Worm (Caenorhabditis elegans) whole organism, L3 larva: ENCODE data around the gene hot-3.

Experiments used
- R02D3.7 ChIP-seq: fragments of 150-350 bp; optimal IDR thresholded peaks from 2 replicates; lab custom pipeline; 2014; ENCODE audit warnings: missing biosample characterization, missing genetic modification characterization
- aly-2 ChIP-seq: fragments of 150-350 bp; optimal IDR thresholded peaks from 2 replicates; lab custom pipeline; 2014; ENCODE audit warnings: missing biosample characterization, missing genetic modification characterization
- ama-1 ChIP-seq: fragments of 150-350 bp; optimal IDR thresholded peaks from 2 replicates; lab custom pipeline; 2018
- ceh-16 ChIP-seq: sonication (generic microtip); optimal IDR thresholded peaks from 2 replicates; lab custom pipeline; 2017; ENCODE audit warnings: missing biosample characterization, missing genetic modification characterization
- ceh-28 ChIP-seq: fragments of 150-350 bp; optimal IDR thresholded peaks from 2 replicates; lab custom pipeline; 2014; ENCODE audit warnings: missing biosample characterization, missing genetic modification reagents, missing genetic modification characterization
- ceh-82 ChIP-seq: fragments of 150-350 bp; optimal IDR thresholded peaks from 2 replicates; lab custom pipeline; 2014; ENCODE audit warnings: missing biosample characterization, missing genetic modification characterization
- ceh-9 ChIP-seq: sonication (generic microtip); optimal IDR thresholded peaks from 2 replicates; lab custom pipeline; 2018; ENCODE audit warnings: missing biosample characterization, missing genetic modification characterization
- daf-12 ChIP-seq: fragments of 150-350 bp; optimal IDR thresholded peaks from 2 replicates; lab custom pipeline; 2014; ENCODE audit warnings: missing biosample characterization, missing genetic modification reagents, missing genetic modification characterization
- egl-27 ChIP-seq: sonication (generic microtip); optimal IDR thresholded peaks from 4 replicates; lab custom pipeline; 2017; ENCODE audit warnings: missing biosample characterization, missing genetic modification reagents, missing genetic modification characterization
- egl-5 ChIP-seq: fragments of 150-350 bp; optimal IDR thresholded peaks from 2 replicates; lab custom pipeline; 2017; ENCODE audit warnings: missing biosample characterization, missing genetic modification reagents, missing genetic modification characterization, inconsistent platforms
- elt-1 ChIP-seq: fragments of 150-350 bp; optimal IDR thresholded peaks from 2 replicates; lab custom pipeline; 2014; ENCODE audit warnings: missing biosample characterization, missing genetic modification characterization
- elt-2 ChIP-seq: sonication (generic microtip); optimal IDR thresholded peaks from 2 replicates; lab custom pipeline; 2016; ENCODE audit warnings: missing genetic modification reagents, mild to moderate bottlenecking, missing genetic modification characterization, missing compliant biosample characterization
- elt-3 ChIP-seq, 3 experiments: fragments of 150-350 bp in 1 of 3; sonication (generic microtip) in 2 of 3; optimal IDR thresholded peaks; 2 replicates in 2 of 3; 4 replicates in 1 of 3; lab custom pipeline; 2014 to 2017; ENCODE audit warnings: missing biosample characterization in 3 of 3, missing genetic modification characterization in 3 of 3
- eor-1 ChIP-seq, 2 experiments: fragments of 150-350 bp; optimal IDR thresholded peaks; 2 replicates each; lab custom pipeline; 2014 to 2018; ENCODE audit warnings: missing biosample characterization in 2 of 2, missing genetic modification characterization in 2 of 2
- fkh-10 ChIP-seq: sonication (generic microtip); optimal IDR thresholded peaks from 2 replicates; lab custom pipeline; 2017; ENCODE audit warnings: missing biosample characterization, missing genetic modification reagents, missing genetic modification characterization
- fkh-2 ChIP-seq: fragments of 150-350 bp; optimal IDR thresholded peaks from 2 replicates; lab custom pipeline; 2014; ENCODE audit warnings: missing biosample characterization, missing genetic modification reagents, missing genetic modification characterization
- fos-1 ChIP-seq: fragments of 150-350 bp; optimal IDR thresholded peaks from 2 replicates; lab custom pipeline; 2014; ENCODE audit warnings: missing biosample characterization, missing genetic modification characterization
- hmg-11 ChIP-seq: sonication (generic microtip); optimal IDR thresholded peaks from 2 replicates; lab custom pipeline; 2016; ENCODE audit warnings: missing genetic modification characterization, missing compliant biosample characterization
- lin-15B ChIP-seq: fragments of 150-350 bp; optimal IDR thresholded peaks from 2 replicates; lab custom pipeline; 2014; ENCODE audit warnings: missing biosample characterization, missing genetic modification characterization
- lsy-12 ChIP-seq: sonication (generic microtip); optimal IDR thresholded peaks from 2 replicates; lab custom pipeline; 2016; ENCODE audit warnings: mild to moderate bottlenecking, missing genetic modification characterization, missing compliant biosample characterization
- mml-1 ChIP-seq: fragments of 150-350 bp; sonication (generic microtip); optimal IDR thresholded peaks from 3 replicates; lab custom pipeline; 2014; ENCODE audit warnings: missing biosample characterization, missing genetic modification characterization
- nfya-1 ChIP-seq: sonication (generic microtip); optimal IDR thresholded peaks from 2 replicates; lab custom pipeline; 2017; ENCODE audit warnings: missing genetic modification characterization, mild to moderate bottlenecking, missing compliant biosample characterization, antibody characterized with exemption, moderate library complexity; ENCODE audit not compliant: insufficient read depth
- nhr-11 ChIP-seq: fragments of 150-350 bp; optimal IDR thresholded peaks from 2 replicates; lab custom pipeline; 2014; ENCODE audit warnings: missing biosample characterization, missing genetic modification characterization
- nhr-12 ChIP-seq: fragments of 150-350 bp; optimal IDR thresholded peaks from 2 replicates; lab custom pipeline; 2014; ENCODE audit warnings: missing biosample characterization, missing genetic modification characterization
- nhr-23 ChIP-seq: fragments of 150-350 bp; optimal IDR thresholded peaks from 2 replicates; lab custom pipeline; 2014; ENCODE audit warnings: missing biosample characterization, missing genetic modification reagents, missing genetic modification characterization
- nhr-237 ChIP-seq: fragments of 150-350 bp; optimal IDR thresholded peaks from 2 replicates; lab custom pipeline; 2014; ENCODE audit warnings: missing biosample characterization, missing genetic modification characterization
- nhr-25 ChIP-seq: sonication (generic microtip); optimal IDR thresholded peaks from 2 replicates; lab custom pipeline; 2017; ENCODE audit warnings: missing biosample characterization, missing genetic modification characterization
- nhr-28 ChIP-seq: fragments of 150-350 bp; optimal IDR thresholded peaks from 2 replicates; lab custom pipeline; 2014; ENCODE audit warnings: missing biosample characterization, missing genetic modification characterization
- nhr-43 ChIP-seq: sonication (generic microtip); optimal IDR thresholded peaks from 2 replicates; lab custom pipeline; 2016; ENCODE audit warnings: mild to moderate bottlenecking, missing genetic modification characterization, missing compliant biosample characterization; ENCODE audit not compliant: poor library complexity, severe bottlenecking
- nhr-67 ChIP-seq: fragments of 150-350 bp; optimal IDR thresholded peaks from 2 replicates; lab custom pipeline; 2014; ENCODE audit warnings: missing biosample characterization, missing genetic modification characterization
- nhr-76 ChIP-seq: fragments of 150-350 bp; sonication (generic microtip); optimal IDR thresholded peaks from 5 replicates; lab custom pipeline; 2014; ENCODE audit warnings: missing biosample characterization, missing genetic modification characterization
- nhr-77 ChIP-seq: fragments of 150-350 bp; optimal IDR thresholded peaks from 2 replicates; lab custom pipeline; 2014; ENCODE audit warnings: missing biosample characterization, missing genetic modification characterization
- pqm-1 ChIP-seq: fragments of 150-350 bp; optimal IDR thresholded peaks from 2 replicates; lab custom pipeline; 2017; ENCODE audit warnings: missing biosample characterization, missing genetic modification characterization, inconsistent platforms
- sea-2 ChIP-seq: fragments of 150-350 bp; sonication (generic microtip); optimal IDR thresholded peaks from 4 replicates; lab custom pipeline; 2014; ENCODE audit warnings: missing biosample characterization, missing genetic modification reagents, missing genetic modification characterization
- snpc-4 ChIP-seq: fragments of 150-350 bp; optimal IDR thresholded peaks from 2 replicates; lab custom pipeline; 2014; ENCODE audit warnings: missing biosample characterization, missing genetic modification characterization
- tbx-2 ChIP-seq: sonication (generic microtip); optimal IDR thresholded peaks from 2 replicates; lab custom pipeline; 2016; ENCODE audit warnings: mild to moderate bottlenecking, missing genetic modification characterization, missing compliant biosample characterization
- unc-39 ChIP-seq: sonication (generic microtip); optimal IDR thresholded peaks from 4 replicates; lab custom pipeline; 2017; ENCODE audit warnings: missing biosample characterization, missing genetic modification characterization
- zag-1 ChIP-seq: fragments of 150-350 bp; optimal IDR thresholded peaks from 2 replicates; lab custom pipeline; 2014; ENCODE audit warnings: missing biosample characterization, missing genetic modification characterization
- ztf-11 ChIP-seq: fragments of 150-350 bp; optimal IDR thresholded peaks from 2 replicates; lab custom pipeline; 2014; ENCODE audit warnings: missing biosample characterization, missing genetic modification characterization

hot-3 gene

ce11 chrII:13935907-13936306, 4.1 kb upstream of the hot-3 start:
- TF ChIP-seq nhr-43 (tag; lab: Kevin White, UChicago) (no peak), ceh-82 (tag; lab: Kevin White, UChicago) (no peak), ceh-16 (tag; lab: Kevin White, UChicago) (no peak), fkh-10 (no peak), elt-1 (tag; lab: Kevin White, UChicago) (no peak), mml-1 (tag; lab: Kevin White, UChicago) (no peak), fkh-2 (tag; lab: Kevin White, UChicago) (no peak), nhr-76 (tag; lab: Kevin White, UChicago) (no peak), sea-2 (GFP tag; lab: Kevin White, UChicago) (no peak), elt-2 (no peak), egl-5 (no peak), egl-27 (tag; lab: Kevin White, UChicago) (no peak), nhr-67 (tag; lab: Kevin White, UChicago) (no peak), unc-39 (no peak), nhr-12 (no peak)

- no peak for TF ChIP-seq egl-5
- TF ChIP-seq nhr-76 (tag; lab: Kevin White, UChicago): no peak
- no peak for TF ChIP-seq nfya-1 (tag; lab: Kevin White, UChicago)
- TF ChIP-seq nhr-77 (tag; lab: Kevin White, UChicago): no peak
- TF ChIP-seq ama-1: no peak
- no peak for TF ChIP-seq ceh-16 (tag; lab: Kevin White, UChicago)
- TF ChIP-seq nhr-237 (tag; lab: Kevin White, UChicago): no peak
- no peak for TF ChIP-seq R02D3.7
- no peak for TF ChIP-seq nhr-23 (tag; lab: Kevin White, UChicago)
- no peak for TF ChIP-seq lsy-12 (tag; lab: Kevin White, UChicago)
- TF ChIP-seq nhr-11 (tag; lab: Kevin White, UChicago): no peak
- TF ChIP-seq snpc-4 (tag; lab: Kevin White, UChicago): no peak
- no peak for TF ChIP-seq eor-1 (tag; optimal IDR thresholded peaks at IDR 0.05; lab: Kevin White, UChicago)
- no peak for TF ChIP-seq daf-12 (tag; lab: Kevin White, UChicago)
- no peak for TF ChIP-seq fos-1 (tag; lab: Kevin White, UChicago)
- no peak for TF ChIP-seq hmg-11 (tag; lab: Kevin White, UChicago)
- TF ChIP-seq nhr-43 (tag; lab: Kevin White, UChicago): no peak
- no peak for TF ChIP-seq nhr-28 (tag; lab: Kevin White, UChicago)
- TF ChIP-seq, all 47 proteins: peak for 0
These were observed 1.7 kb upstream of the hot-3 start for ce11 chrII:13933534-13933933.

ce11 chrII:13924909-13925308, 6.9 kb downstream of the hot-3 start, which contains the start of gene mltn-5:
Gene mltn-5, plus strand, starts transcription at chrII:13925209.
- TF ChIP-seq snpc-4 (tag; lab: Kevin White, UChicago): no peak
- TF ChIP-seq elt-3 (tag; optimal IDR thresholded peaks at IDR 0.05; lab: Kevin White, UChicago): no peak
- TF ChIP-seq aly-2 (tag; lab: Kevin White, UChicago): no peak
- no peak for TF ChIP-seq nhr-77 (tag; lab: Kevin White, UChicago)
- TF ChIP-seq tbx-2 (tag; lab: Kevin White, UChicago): no peak
- no peak for TF ChIP-seq elt-1 (tag; lab: Kevin White, UChicago)
- no peak for TF ChIP-seq ceh-16 (tag; lab: Kevin White, UChicago)
- no peak for TF ChIP-seq unc-39
- no peak for TF ChIP-seq pqm-1 (tag; lab: Kevin White, UChicago)
- TF ChIP-seq egl-27 (tag; lab: Kevin White, UChicago): no peak
- no peak for TF ChIP-seq nhr-25 (tag; lab: Kevin White, UChicago)
- TF ChIP-seq mml-1 (tag; lab: Kevin White, UChicago): no peak
- no peak for TF ChIP-seq egl-5
- no peak for TF ChIP-seq nhr-28 (tag; lab: Kevin White, UChicago)
- no peak for TF ChIP-seq ceh-9 (tag; lab: Kevin White, UChicago)
- no peak for TF ChIP-seq ceh-28
- no peak for TF ChIP-seq ceh-82 (tag; lab: Kevin White, UChicago)
- TF ChIP-seq, all 47 proteins: peak for 0

- TF ChIP-seq ceh-9 (tag; lab: Kevin White, UChicago): no peak
- TF ChIP-seq nhr-11 (tag; lab: Kevin White, UChicago): no peak
- no peak for TF ChIP-seq ceh-28
- TF ChIP-seq ceh-16 (tag; lab: Kevin White, UChicago): no peak
- no peak for TF ChIP-seq daf-12 (tag; lab: Kevin White, UChicago)
- no peak for TF ChIP-seq unc-39
- TF ChIP-seq R02D3.7: no peak
- TF ChIP-seq egl-5: no peak
- TF ChIP-seq lin-15B (tag; lab: Kevin White, UChicago): no peak
- no peak for TF ChIP-seq fos-1 (tag; lab: Kevin White, UChicago)
- TF ChIP-seq zag-1 (tag; lab: Kevin White, UChicago): no peak
- TF ChIP-seq elt-1 (tag; lab: Kevin White, UChicago): no peak
- TF ChIP-seq elt-3 (tag; optimal IDR thresholded peaks at IDR 0.05; lab: Kevin White, UChicago): no peak
- no peak for TF ChIP-seq ztf-11 (tag; lab: Kevin White, UChicago)
- TF ChIP-seq eor-1 (tag; optimal IDR thresholded peaks at IDR 0.05; lab: Kevin White, UChicago): no peak
- TF ChIP-seq nhr-43 (tag; lab: Kevin White, UChicago): no peak
- no peak for TF ChIP-seq lsy-12 (tag; lab: Kevin White, UChicago)
- no peak for TF ChIP-seq ama-1
These were observed 12.7 kb downstream of the hot-3 start for ce11 chrII:13919100-13919499.
